Worm (Caenorhabditis elegans) whole organism, L3 larva: Measurements from ENCODE around the gene sru-23.

Source experiments
- ceh-9 ChIP-seq: sonication (generic microtip); optimal IDR thresholded peaks from 2 replicates; lab custom pipeline; 2018; ENCODE audit warnings: missing biosample characterization, missing genetic modification characterization
- fkh-10 ChIP-seq: sonication (generic microtip); optimal IDR thresholded peaks from 2 replicates; lab custom pipeline; 2017; ENCODE audit warnings: missing biosample characterization, missing genetic modification reagents, missing genetic modification characterization
- nhr-11 ChIP-seq: fragments of 150-350 bp; optimal IDR thresholded peaks from 2 replicates; lab custom pipeline; 2014; ENCODE audit warnings: missing biosample characterization, missing genetic modification characterization
- nhr-25 ChIP-seq: sonication (generic microtip); optimal IDR thresholded peaks from 2 replicates; lab custom pipeline; 2017; ENCODE audit warnings: missing biosample characterization, missing genetic modification characterization
- nhr-76 ChIP-seq: fragments of 150-350 bp; sonication (generic microtip); optimal IDR thresholded peaks from 5 replicates; lab custom pipeline; 2014; ENCODE audit warnings: missing biosample characterization, missing genetic modification characterization
- unc-62 ChIP-seq: fragments of 150-350 bp; sonication (generic microtip); optimal IDR thresholded peaks from 4 replicates; lab custom pipeline; 2014; ENCODE audit warnings: missing biosample characterization, missing genetic modification reagents, missing genetic modification characterization

DNA sequence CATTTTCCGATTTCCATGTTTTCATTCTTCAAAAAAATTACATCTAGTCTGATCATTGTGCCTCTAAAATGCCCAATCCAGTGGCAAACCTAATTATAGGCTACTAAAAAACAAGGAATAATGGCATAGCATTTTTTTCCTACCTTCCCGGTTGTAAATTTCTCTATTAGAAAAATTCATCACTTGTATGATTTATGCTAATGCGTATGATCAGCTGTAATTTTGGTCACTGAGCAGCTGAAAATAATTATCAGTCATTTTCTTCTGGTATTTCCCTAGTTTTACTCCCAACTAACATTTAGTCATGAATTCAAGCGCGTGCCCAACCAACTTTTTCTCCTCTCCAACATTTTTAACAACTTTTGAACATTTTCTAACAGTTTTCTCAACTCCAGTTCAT lies 16.9 kb downstream of the sru-23 start, which contains the start of gene srh-186:
- no peak for TF ChIP-seq unc-62 (GFP tag; lab: Kevin White, UChicago)
- TF ChIP-seq nhr-25: no peak
- no peak for TF ChIP-seq nhr-76 (tag; lab: Kevin White, UChicago)
- no peak for TF ChIP-seq ceh-9 (tag; lab: Kevin White, UChicago)
- no peak for TF ChIP-seq nhr-11 (tag; lab: Kevin White, UChicago)
- no peak for TF ChIP-seq fkh-10 (GFP tag; lab: Kevin White, UChicago)
